Worm (Caenorhabditis elegans) whole organism, late embryonic: Measurements from ENCODE around the gene col-37.
A peak's percentile ranks its signal among the peaks of the same experiment; 100 is the strongest.

Experiments used
- C38D4.7 ChIP-seq: fragments of 200-800 bp; sonication (Bioruptor generic); optimal IDR thresholded peaks from 2 replicates; lab custom pipeline; 2018; ENCODE audit warnings: mild to moderate bottlenecking, missing genetic modification characterization, moderate library complexity, missing compliant biosample characterization
- K09A11.1 ChIP-seq: sonication (generic microtip); optimal IDR thresholded peaks from 2 replicates; lab custom pipeline; 2017; ENCODE audit warnings: antibody characterized with exemption, mild to moderate bottlenecking, missing genetic modification characterization, missing compliant biosample characterization; ENCODE audit not compliant: insufficient read depth
- ahr-1 ChIP-seq: sonication (generic microtip); optimal IDR thresholded peaks from 2 replicates; lab custom pipeline; 2016; ENCODE audit warnings: missing genetic modification characterization, missing compliant biosample characterization
- ama-1 ChIP-seq: fragments of 150-350 bp; optimal IDR thresholded peaks from 2 replicates; lab custom pipeline; 2014
- ceh-18 ChIP-seq: sonication (generic microtip); optimal IDR thresholded peaks from 2 replicates; lab custom pipeline; 2016; ENCODE audit warnings: missing genetic modification characterization, missing compliant biosample characterization
- ceh-2 ChIP-seq: sonication (generic microtip); optimal IDR thresholded peaks from 2 replicates; lab custom pipeline; 2016; ENCODE audit warnings: missing genotype, missing genetic modification characterization, missing compliant biosample characterization
- ceh-22 ChIP-seq: sonication (generic microtip); optimal IDR thresholded peaks from 2 replicates; lab custom pipeline; 2017; ENCODE audit warnings: missing biosample characterization, missing genetic modification characterization
- ceh-30 ChIP-seq: fragments of 150-350 bp; optimal IDR thresholded peaks from 2 replicates; lab custom pipeline; 2014; ENCODE audit warnings: missing biosample characterization, missing genetic modification characterization
- ceh-31 ChIP-seq: sonication (generic microtip); optimal IDR thresholded peaks from 2 replicates; lab custom pipeline; 2016; ENCODE audit warnings: missing genetic modification characterization, missing compliant biosample characterization
- ceh-34 ChIP-seq: sonication (generic microtip); optimal IDR thresholded peaks from 2 replicates; lab custom pipeline; 2016; ENCODE audit warnings: mild to moderate bottlenecking, missing genetic modification characterization, missing compliant biosample characterization
- ceh-9 ChIP-seq: sonication (generic microtip); optimal IDR thresholded peaks from 2 replicates; lab custom pipeline; 2016; ENCODE audit warnings: mild to moderate bottlenecking, missing genetic modification characterization, inconsistent platforms, missing compliant biosample characterization
- che-1 ChIP-seq: sonication (generic microtip); optimal IDR thresholded peaks from 2 replicates; lab custom pipeline; 2016; ENCODE audit warnings: mild to moderate bottlenecking, missing genetic modification characterization, missing compliant biosample characterization
- dve-1 ChIP-seq: sonication (generic microtip); optimal IDR thresholded peaks from 2 replicates; lab custom pipeline; 2017; ENCODE audit warnings: antibody characterized with exemption, mild to moderate bottlenecking, missing genetic modification characterization, missing compliant biosample characterization
- elt-2 ChIP-seq: sonication (generic microtip); optimal IDR thresholded peaks from 2 replicates; lab custom pipeline; 2016; ENCODE audit warnings: missing genetic modification reagents, missing genetic modification characterization, missing compliant biosample characterization
- eyg-1 ChIP-seq: sonication (generic microtip); optimal IDR thresholded peaks from 2 replicates; lab custom pipeline; 2016; ENCODE audit warnings: missing genotype, missing genetic modification characterization, missing compliant biosample characterization
- fax-1 ChIP-seq: sonication (generic microtip); optimal IDR thresholded peaks from 2 replicates; lab custom pipeline; 2016; ENCODE audit warnings: missing genotype, missing genetic modification characterization, missing compliant biosample characterization
- fkh-10 ChIP-seq: fragments of 150-350 bp; optimal IDR thresholded peaks from 2 replicates; lab custom pipeline; 2014; ENCODE audit warnings: missing biosample characterization, missing genetic modification reagents, missing genetic modification characterization
- gmeb-2 ChIP-seq: sonication (generic microtip); optimal IDR thresholded peaks from 2 replicates; lab custom pipeline; 2016; ENCODE audit warnings: missing genetic modification characterization, inconsistent platforms, missing compliant biosample characterization
- hlh-15 ChIP-seq: sonication (generic microtip); optimal IDR thresholded peaks from 2 replicates; lab custom pipeline; 2016; ENCODE audit warnings: missing genetic modification characterization, missing compliant biosample characterization
- hlh-30 ChIP-seq: sonication (generic microtip); optimal IDR thresholded peaks from 2 replicates; lab custom pipeline; 2017; ENCODE audit warnings: antibody characterized with exemption, missing genetic modification characterization, missing compliant biosample characterization; ENCODE audit not compliant: insufficient read depth
- hlh-8 ChIP-seq: sonication (generic microtip); optimal IDR thresholded peaks from 2 replicates; lab custom pipeline; 2016; ENCODE audit warnings: missing genotype, missing genetic modification characterization, missing compliant biosample characterization
- mec-3 ChIP-seq: sonication (generic microtip); optimal IDR thresholded peaks from 2 replicates; lab custom pipeline; 2016; ENCODE audit warnings: borderline replicate concordance, missing genetic modification characterization, missing compliant biosample characterization
- nfya-1 ChIP-seq: sonication (generic microtip); optimal IDR thresholded peaks from 2 replicates; lab custom pipeline; 2017; ENCODE audit warnings: missing genetic modification characterization, mild to moderate bottlenecking, missing compliant biosample characterization, antibody characterized with exemption, moderate library complexity
- nhr-232 ChIP-seq: sonication (generic microtip); optimal IDR thresholded peaks from 2 replicates; lab custom pipeline; 2016; ENCODE audit warnings: missing genetic modification characterization, missing compliant biosample characterization
- odd-2 ChIP-seq: sonication (generic microtip); optimal IDR thresholded peaks from 2 replicates; lab custom pipeline; 2017; ENCODE audit warnings: antibody characterized with exemption, mild to moderate bottlenecking, missing genetic modification characterization, missing compliant biosample characterization
- pha-2 ChIP-seq: sonication (generic microtip); optimal IDR thresholded peaks from 2 replicates; lab custom pipeline; 2017; ENCODE audit warnings: mild to moderate bottlenecking, missing genetic modification characterization, missing compliant biosample characterization
- pqm-1 ChIP-seq: sonication (generic microtip); optimal IDR thresholded peaks from 2 replicates; lab custom pipeline; 2016; ENCODE audit warnings: missing genetic modification characterization, missing compliant biosample characterization
- ref-2 ChIP-seq: sonication (generic microtip); optimal IDR thresholded peaks from 2 replicates; lab custom pipeline; 2016; ENCODE audit warnings: missing genetic modification characterization, missing compliant biosample characterization
- sdc-2 ChIP-seq: sonication (generic microtip); optimal IDR thresholded peaks from 2 replicates; lab custom pipeline; 2016; ENCODE audit warnings: missing genotype, missing genetic modification characterization, missing compliant biosample characterization
- sox-4 ChIP-seq: sonication (generic microtip); optimal IDR thresholded peaks from 2 replicates; lab custom pipeline; 2017; ENCODE audit warnings: mild to moderate bottlenecking, missing genetic modification characterization, inconsistent platforms, missing compliant biosample characterization
- tbx-2 ChIP-seq: sonication (generic microtip); optimal IDR thresholded peaks from 2 replicates; lab custom pipeline; 2016; ENCODE audit warnings: missing genetic modification characterization, missing compliant biosample characterization
- unc-86 ChIP-seq: sonication (generic microtip); optimal IDR thresholded peaks from 2 replicates; lab custom pipeline; 2016; ENCODE audit warnings: missing genetic modification characterization, missing compliant biosample characterization

The col-37 gene

ce11 chrV:12192129-12192528 lies 24.6 kb upstream of the col-37 start, which contains the start of gene rnp-1:
Gene rnp-1 (plus strand): TSS chrV:12192273.
- TF ChIP-seq ceh-22 (tag; lab: Kevin White, UChicago): no peak
- peak; percentile 11 for TF ChIP-seq ama-1 (lab: Kevin White, UChicago)

- TF ChIP-seq sox-4 (tag; lab: Kevin White, UChicago) (no peak), ceh-30 (tag; lab: Kevin White, UChicago) (peak; percentile 7), nfya-1 (peak; percentile 42), ceh-34 (tag; lab: Kevin White, UChicago) (peak; percentile 24), hlh-30 (peak; percentile 33)
Measured at ce11 chrV:12190943-12191569, 23.5 kb upstream of the col-37 start, which contains the start of gene dpy-30. Gene dpy-30 (plus strand): TSS chrV:12191519.

- no peak for TF ChIP-seq ahr-1
- no peak for TF ChIP-seq elt-2 (tag; lab: Kevin White, UChicago)
- TF ChIP-seq pha-2 (tag; lab: Kevin White, UChicago): no peak
- TF ChIP-seq hlh-15 (tag; lab: Kevin White, UChicago): no peak
- no peak for TF ChIP-seq odd-2 (tag; lab: Kevin White, UChicago)
- TF ChIP-seq ref-2: no peak
- TF ChIP-seq ceh-31 (tag; lab: Kevin White, UChicago): no peak
- no peak for TF ChIP-seq tbx-2
Measured at ce11 chrV:12188830-12189229, 21.3 kb upstream of the col-37 start.

- no peak for TF ChIP-seq K09A11.1 (tag; lab: Kevin White, UChicago)
- TF ChIP-seq fkh-10 (GFP tag; lab: Kevin White, UChicago): no peak
- no peak for TF ChIP-seq che-1 (tag; lab: Kevin White, UChicago)
- TF ChIP-seq sdc-2 (tag; lab: Kevin White, UChicago): no peak
- no peak for TF ChIP-seq ref-2
- TF ChIP-seq ceh-18 (tag; lab: Kevin White, UChicago): no peak
- no peak for TF ChIP-seq ceh-2 (tag; lab: Kevin White, UChicago)
- no peak for TF ChIP-seq pqm-1 (tag; lab: Kevin White, UChicago)
- TF ChIP-seq hlh-8: no peak
- TF ChIP-seq ahr-1: no peak
- TF ChIP-seq dve-1 (tag; lab: Kevin White, UChicago): no peak
- no peak for TF ChIP-seq nhr-232
- TF ChIP-seq C38D4.7 (GFP tag; lab: Kevin White, UChicago): no peak
- TF ChIP-seq eyg-1: no peak
- TF ChIP-seq mec-3 (tag; lab: Kevin White, UChicago): no peak
- TF ChIP-seq hlh-15 (tag; lab: Kevin White, UChicago): no peak
- TF ChIP-seq gmeb-2 (tag; lab: Kevin White, UChicago): no peak
- TF ChIP-seq ceh-9 (tag; lab: Kevin White, UChicago): no peak
- TF ChIP-seq fax-1 (tag; lab: Kevin White, UChicago): no peak
- TF ChIP-seq unc-86 (tag; lab: Kevin White, UChicago): no peak
Measured at ce11 chrV:12187344-12187743, 19.8 kb upstream of the col-37 start, which contains the start of gene ZK863.8. Gene ZK863.8 (minus strand): TSS chrV:12187516.

- TF ChIP-seq ceh-22 (tag; lab: Kevin White, UChicago) (no peak), nfya-1 (peak; percentile 6)
Measured at ce11 chrV:12184308-12184999, 16.9 kb upstream of the col-37 start, which contains the start of gene srd-4. Gene srd-4 (plus strand): TSS chrV:12184949.
